Worm (Caenorhabditis elegans) whole organism, L1 larva: ENCODE measurements around the gene fil-2.

Experiments
- C04F5.9 ChIP-seq: sonication (generic microtip); optimal IDR thresholded peaks from 2 replicates; lab custom pipeline; 2016; ENCODE audit warnings: missing genetic modification characterization, missing compliant biosample characterization
- C16A3.4 ChIP-seq: fragments of 150-350 bp; optimal IDR thresholded peaks from 2 replicates; lab custom pipeline; 2014; ENCODE audit warnings: missing biosample characterization, missing genetic modification characterization
- C34B4.2 ChIP-seq: sonication (generic microtip); optimal IDR thresholded peaks from 2 replicates; lab custom pipeline; 2017; ENCODE audit warnings: mild to moderate bottlenecking, missing genetic modification characterization, missing compliant biosample characterization
- F16B12.6 ChIP-seq: fragments of 150-350 bp; optimal IDR thresholded peaks from 2 replicates; lab custom pipeline; 2014; ENCODE audit warnings: missing biosample characterization, missing genetic modification characterization
- Y116A8C.19 ChIP-seq: sonication (generic microtip); optimal IDR thresholded peaks from 2 replicates; lab custom pipeline; 2016; ENCODE audit warnings: missing compliant biosample characterization, missing genetic modification characterization, borderline replicate concordance
- alr-1 ChIP-seq: fragments of 200-800 bp; sonication (Bioruptor generic); optimal IDR thresholded peaks from 2 replicates; lab custom pipeline; 2018; ENCODE audit warnings: borderline replicate concordance, mild to moderate bottlenecking, missing genetic modification characterization, missing compliant biosample characterization
- blmp-1 ChIP-seq: fragments of 150-350 bp; optimal IDR thresholded peaks from 2 replicates; lab custom pipeline; 2014; ENCODE audit warnings: missing biosample characterization, missing genetic modification characterization
- ceh-63 ChIP-seq: fragments of 200-800 bp; sonication (Bioruptor generic); optimal IDR thresholded peaks from 2 replicates; lab custom pipeline; 2018; ENCODE audit warnings: mild to moderate bottlenecking, missing genetic modification characterization, missing compliant biosample characterization
- ceh-8 ChIP-seq: fragments of 200-800 bp; sonication (Bioruptor generic); optimal IDR thresholded peaks from 2 replicates; lab custom pipeline; 2018; ENCODE audit warnings: mild to moderate bottlenecking, missing genetic modification characterization, moderate library complexity, missing compliant biosample characterization
- ceh-82 ChIP-seq, 3 experiments: fragments of 150-350 bp in 1 of 3; sonication (generic microtip) in 2 of 3; optimal IDR thresholded peaks; 2 replicates each; lab custom pipeline; 2014 to 2017; ENCODE audit warnings: missing biosample characterization in 3 of 3, missing genetic modification characterization in 3 of 3
- ceh-88 ChIP-seq: fragments of 200-800 bp; sonication (Bioruptor generic); IDR thresholded peaks from 2 replicates; pipeline ENCODE4 v1.3.6; 2022; ENCODE audit warnings: missing genetic modification characterization, missing compliant biosample characterization
- ceh-90 ChIP-seq: sonication (generic microtip); optimal IDR thresholded peaks from 2 replicates; lab custom pipeline; 2016; ENCODE audit warnings: missing genetic modification characterization, missing compliant biosample characterization
- dsc-1 ChIP-seq: sonication (generic microtip); optimal IDR thresholded peaks from 2 replicates; lab custom pipeline; 2016; ENCODE audit warnings: mild to moderate bottlenecking, missing genetic modification characterization, missing compliant biosample characterization
- efl-1 ChIP-seq, 4 experiments: fragments of 150-350 bp; optimal IDR thresholded peaks in 3 of 4; peaks in 1 of 4; 1 replicate in 1 of 4; 2 replicates in 3 of 4; lab custom pipeline; 2014; ENCODE audit warnings: missing biosample characterization in 2 of 4, missing genetic modification characterization in 2 of 4, missing genetic modification reagents in 2 of 4
- elt-3 ChIP-seq, 6 experiments: fragments of 150-350 bp in 1 of 6; sonication (generic microtip); optimal IDR thresholded peaks; 2 replicates each; lab custom pipeline; 2017 to 2018; ENCODE audit warnings: missing biosample characterization in 6 of 6, missing genetic modification characterization in 6 of 6, inconsistent platforms in 1 of 6
- fkh-4 ChIP-seq: sonication (generic microtip); optimal IDR thresholded peaks from 2 replicates; lab custom pipeline; 2016; ENCODE audit warnings: missing compliant biosample characterization, missing genetic modification characterization, borderline replicate concordance
- hlh-17 ChIP-seq: fragments of 200-800 bp; sonication (Bioruptor generic); optimal IDR thresholded peaks from 2 replicates; lab custom pipeline; 2018; ENCODE audit warnings: missing genetic modification characterization, mild to moderate bottlenecking, missing compliant biosample characterization, moderate library complexity, borderline replicate concordance
- hpl-2 ChIP-seq: fragments of 150-350 bp; optimal IDR thresholded peaks from 2 replicates; lab custom pipeline; 2014; ENCODE audit warnings: missing biosample characterization, missing genetic modification reagents, missing genetic modification characterization
- isw-1 ChIP-seq: fragments of 200-800 bp; sonication (Bioruptor generic); IDR thresholded peaks from 2 replicates; pipeline ENCODE4 v1.3.6; 2022; ENCODE audit warnings: missing genetic modification characterization, missing compliant biosample characterization
- lin-13 ChIP-seq: fragments of 150-350 bp; optimal IDR thresholded peaks from 2 replicates; lab custom pipeline; 2014; ENCODE audit warnings: missing biosample characterization, missing genetic modification reagents, missing genetic modification characterization
- lin-14 ChIP-seq: fragments of 200-800 bp; sonication (Bioruptor generic); optimal IDR thresholded peaks from 2 replicates; lab custom pipeline; 2018; ENCODE audit warnings: mild to moderate bottlenecking, missing genetic modification characterization, moderate library complexity, missing compliant biosample characterization
- lin-15B ChIP-seq: fragments of 150-350 bp; sonication (generic microtip); optimal IDR thresholded peaks from 3 replicates; lab custom pipeline; 2014; ENCODE audit warnings: missing biosample characterization, missing genetic modification characterization
- lin-35 ChIP-seq, 2 experiments: fragments of 150-350 bp; optimal IDR thresholded peaks; 2 replicates each; lab custom pipeline; 2014; ENCODE audit warnings: missing biosample characterization in 2 of 2, missing genetic modification characterization in 2 of 2, missing genetic modification reagents in 2 of 2
- lin-39 ChIP-seq: fragments of 150-350 bp; optimal IDR thresholded peaks from 2 replicates; lab custom pipeline; 2014; ENCODE audit warnings: missing biosample characterization, missing genetic modification reagents, missing genetic modification characterization
- lir-3 ChIP-seq: sonication (generic microtip); optimal IDR thresholded peaks from 2 replicates; lab custom pipeline; 2016; ENCODE audit warnings: mild to moderate bottlenecking, missing genetic modification characterization, moderate library complexity, missing compliant biosample characterization; ENCODE audit not compliant: poor library complexity
- lsy-2 ChIP-seq, 2 experiments: fragments of 150-350 bp; optimal IDR thresholded peaks; 2 replicates each; lab custom pipeline; 2014; ENCODE audit warnings: missing biosample characterization in 2 of 2, missing genetic modification characterization in 2 of 2
- mdl-1 ChIP-seq, 2 experiments: fragments of 150-350 bp; optimal IDR thresholded peaks; 2 replicates each; lab custom pipeline; 2014 to 2017; ENCODE audit warnings: missing biosample characterization in 2 of 2, missing genetic modification characterization in 2 of 2, inconsistent platforms in 1 of 2
- mep-1 ChIP-seq: fragments of 150-350 bp; optimal IDR thresholded peaks from 2 replicates; lab custom pipeline; 2014; ENCODE audit warnings: missing biosample characterization, missing genetic modification characterization
- nhr-11 ChIP-seq: fragments of 150-350 bp; optimal IDR thresholded peaks from 2 replicates; lab custom pipeline; 2014; ENCODE audit warnings: missing biosample characterization, missing genetic modification characterization
- nhr-19 ChIP-seq: fragments of 200-800 bp; sonication (Bioruptor generic); conservative IDR thresholded peaks from 2 replicates; pipeline ENCODE4 v1.3.6; 2022; ENCODE audit warnings: missing genetic modification characterization, missing compliant biosample characterization
- nhr-20 ChIP-seq: sonication (generic microtip); optimal IDR thresholded peaks from 2 replicates; lab custom pipeline; 2016; ENCODE audit warnings: mild to moderate bottlenecking, missing genetic modification characterization, missing compliant biosample characterization
- nhr-28 ChIP-seq: fragments of 150-350 bp; optimal IDR thresholded peaks from 2 replicates; lab custom pipeline; 2014; ENCODE audit warnings: missing biosample characterization, missing genetic modification characterization
- nhr-47 ChIP-seq: sonication (generic microtip); optimal IDR thresholded peaks from 2 replicates; lab custom pipeline; 2016; ENCODE audit warnings: mild to moderate bottlenecking, missing genetic modification characterization, moderate library complexity, missing compliant biosample characterization
- nhr-71 ChIP-seq: sonication (generic microtip); optimal IDR thresholded peaks from 2 replicates; lab custom pipeline; 2016; ENCODE audit warnings: mild to moderate bottlenecking, missing genetic modification characterization, moderate library complexity, missing compliant biosample characterization
- nhr-77 ChIP-seq: fragments of 150-350 bp; optimal IDR thresholded peaks from 2 replicates; lab custom pipeline; 2014; ENCODE audit warnings: missing biosample characterization, missing genetic modification characterization
- nhr-85 ChIP-seq: sonication (generic microtip); peaks from one replicate; lab custom pipeline; 2016; ENCODE audit warnings: missing genetic modification characterization, inconsistent platforms, missing compliant biosample characterization
- nhr-90 ChIP-seq: sonication (generic microtip); optimal IDR thresholded peaks from 2 replicates; lab custom pipeline; 2016; ENCODE audit warnings: mild to moderate bottlenecking, missing genetic modification characterization, missing compliant biosample characterization; ENCODE audit not compliant: poor library complexity
- rnt-1 ChIP-seq: sonication (generic microtip); optimal IDR thresholded peaks from 2 replicates; lab custom pipeline; 2016; ENCODE audit warnings: mild to moderate bottlenecking, missing genetic modification characterization, moderate library complexity, missing compliant biosample characterization
- skn-1 ChIP-seq: fragments of 150-350 bp; optimal IDR thresholded peaks from 2 replicates; lab custom pipeline; 2014; ENCODE audit warnings: missing biosample characterization, missing genetic modification characterization
- snu-23 ChIP-seq: sonication (generic microtip); optimal IDR thresholded peaks from 2 replicates; lab custom pipeline; 2016; ENCODE audit warnings: missing genetic modification characterization, missing compliant biosample characterization
- sup-37 ChIP-seq: fragments of 200-800 bp; sonication (Bioruptor generic); optimal IDR thresholded peaks from 2 replicates; lab custom pipeline; 2018; ENCODE audit warnings: mild to moderate bottlenecking, missing genetic modification characterization, missing compliant biosample characterization
- tbx-2 ChIP-seq: sonication (generic microtip); optimal IDR thresholded peaks from 2 replicates; lab custom pipeline; 2016; ENCODE audit warnings: missing genetic modification characterization, missing compliant biosample characterization
- unc-130 ChIP-seq: fragments of 150-350 bp; optimal IDR thresholded peaks from 2 replicates; lab custom pipeline; 2017; ENCODE audit warnings: missing biosample characterization, missing genetic modification characterization, inconsistent platforms
- unc-62 ChIP-seq: fragments of 150-350 bp; optimal IDR thresholded peaks from 2 replicates; lab custom pipeline; 2014; ENCODE audit warnings: missing biosample characterization, missing genetic modification reagents, missing genetic modification characterization
- unc-86 ChIP-seq: sonication (generic microtip); optimal IDR thresholded peaks from 2 replicates; lab custom pipeline; 2016; ENCODE audit warnings: missing genetic modification characterization, missing compliant biosample characterization
- unc-98 ChIP-seq: fragments of 200-800 bp; sonication (Bioruptor generic); IDR thresholded peaks from 2 replicates; pipeline ENCODE4 v1.3.6; 2022; ENCODE audit warnings: missing genetic modification characterization, missing compliant biosample characterization
- vab-15 ChIP-seq: sonication (generic microtip); optimal IDR thresholded peaks from 2 replicates; lab custom pipeline; 2017; ENCODE audit warnings: missing genotype, mild to moderate bottlenecking, missing genetic modification characterization, missing compliant biosample characterization
- xbp-1 ChIP-seq: sonication (generic microtip); optimal IDR thresholded peaks from 2 replicates; lab custom pipeline; 2016; ENCODE audit warnings: missing genetic modification characterization, missing compliant biosample characterization
- zag-1 ChIP-seq: fragments of 150-350 bp; optimal IDR thresholded peaks from 2 replicates; lab custom pipeline; 2014; ENCODE audit warnings: missing biosample characterization, missing genetic modification characterization
- ztf-11 ChIP-seq, 2 experiments: sonication (generic microtip); optimal IDR thresholded peaks; 2 replicates each; lab custom pipeline; 2016 to 2017; ENCODE audit warnings: missing genetic modification characterization in 2 of 2, missing biosample characterization in 1 of 2, missing compliant biosample characterization in 1 of 2

fil-2 gene

ce11 chrV:6231902-6232340 is 46.9 kb upstream of the fil-2 start:
- TF ChIP-seq elt-3 (tag; optimal IDR thresholded peaks at IDR 0.05; lab: Kevin White, UChicago) = peak in 2 of 6 experiments; percentile 21 to 31
- TF ChIP-seq vab-15 (tag; lab: Kevin White, UChicago) = peak; percentile 39
- TF ChIP-seq zag-1 = no peak
- peak; percentile 36 for TF ChIP-seq snu-23 (GFP tag; lab: Kevin White, UChicago)
- TF ChIP-seq blmp-1 (tag; lab: Kevin White, UChicago) = peak; percentile 25
- peak; percentile 58 for TF ChIP-seq nhr-20
- TF ChIP-seq skn-1 (tag; lab: Kevin White, UChicago) = peak; percentile 34
- peak; percentile 34 for TF ChIP-seq nhr-90 (tag; lab: Kevin White, UChicago)
- peak; percentile 6 for TF ChIP-seq nhr-47
- peak in 1 of 2 experiments; percentile 6 for TF ChIP-seq mdl-1 (tag; optimal IDR thresholded peaks at IDR 0.05; lab: Kevin White, UChicago)
- peak; percentile 52 for TF ChIP-seq lin-14 (GFP tag; lab: Kevin White, UChicago)
- no peak for TF ChIP-seq lin-15B (tag; lab: Kevin White, UChicago)
- no peak for TF ChIP-seq C16A3.4 (tag; lab: Kevin White, UChicago)
- TF ChIP-seq dsc-1 (tag; lab: Kevin White, UChicago) = no peak
- peak; percentile 19 for TF ChIP-seq nhr-77
- TF ChIP-seq unc-62 (GFP tag; lab: Kevin White, UChicago) = no peak
- TF ChIP-seq ceh-8 (GFP tag; lab: Kevin White, UChicago) = peak; percentile 76
- no peak for TF ChIP-seq lin-39 (tag; lab: Kevin White, UChicago)
- TF ChIP-seq lin-35 (GFP tag; optimal IDR thresholded peaks at IDR 0.05; lab: Kevin White, UChicago) = peak in 1 of 2 experiments; percentile 65
- TF ChIP-seq C34B4.2 (tag; lab: Kevin White, UChicago) = no peak
- TF ChIP-seq lsy-2 (tag; optimal IDR thresholded peaks at IDR 0.05; lab: Kevin White, UChicago) = peak in 1 of 2 experiments; percentile 75
- peak; percentile 39 for TF ChIP-seq mep-1 (tag; lab: Kevin White, UChicago)
- no peak for TF ChIP-seq tbx-2
- no peak for TF ChIP-seq ztf-11 (tag; optimal IDR thresholded peaks at IDR 0.05; lab: Kevin White, UChicago)
- peak; percentile 11 for TF ChIP-seq lir-3
- no peak for TF ChIP-seq efl-1 (optimal IDR thresholded peaks at IDR 0.05; lab: Kevin White, UChicago)
- no peak for TF ChIP-seq efl-1 (GFP tag; optimal IDR thresholded peaks at IDR 0.05 in 1 of 2; lab: Kevin White, UChicago)
- TF ChIP-seq hpl-2 (GFP tag; lab: Kevin White, UChicago) = no peak
- no peak for TF ChIP-seq ceh-63
- peak; percentile 86 for TF ChIP-seq nhr-85 (tag; lab: Kevin White, UChicago)
- TF ChIP-seq nhr-71 (tag; lab: Kevin White, UChicago) = peak; percentile 73
- no peak for TF ChIP-seq rnt-1 (tag; lab: Kevin White, UChicago)
- peak; percentile 23; the same call in 1 of the 2 replicates for TF ChIP-seq nhr-19 (GFP tag; lab: Robert Waterston, UW)
- TF ChIP-seq unc-86 (tag; lab: Kevin White, UChicago) = no peak
- no peak for TF ChIP-seq sup-37

ce11 chrV:6232886-6233285 is 45.9 kb upstream of the fil-2 start:
- TF ChIP-seq alr-1 (tag; lab: Kevin White, UChicago) = no peak
- TF ChIP-seq ceh-90 (tag; lab: Kevin White, UChicago) = no peak
- TF ChIP-seq Y116A8C.19 (tag; lab: Kevin White, UChicago) = no peak
- no peak for TF ChIP-seq nhr-11 (tag; lab: Kevin White, UChicago)
- no peak for TF ChIP-seq unc-98
- TF ChIP-seq zag-1 = no peak
- TF ChIP-seq dsc-1 (tag; lab: Kevin White, UChicago) = no peak
- no peak for TF ChIP-seq xbp-1 (tag; lab: Kevin White, UChicago)
- peak; percentile 2 to 5 for TF ChIP-seq lsy-2 (tag; optimal IDR thresholded peaks at IDR 0.05; lab: Kevin White, UChicago)
- 0 out of 2 replicates have a peak, but pooled peaks have one; percentile 5 for TF ChIP-seq isw-1 (GFP tag; lab: Robert Waterston, UW)
- no peak for TF ChIP-seq ceh-88 (GFP tag; lab: Robert Waterston, UW)
- TF ChIP-seq ceh-82 (tag; optimal IDR thresholded peaks at IDR 0.05; lab: Kevin White, UChicago) = no peak
- TF ChIP-seq unc-130 (tag; lab: Kevin White, UChicago) = no peak
- no peak for TF ChIP-seq skn-1 (tag; lab: Kevin White, UChicago)
- no peak for TF ChIP-seq hlh-17 (GFP tag; lab: Kevin White, UChicago)
- TF ChIP-seq ztf-11 (tag; optimal IDR thresholded peaks at IDR 0.05; lab: Kevin White, UChicago) = no peak
- TF ChIP-seq nhr-28 (tag; lab: Kevin White, UChicago) = no peak
- TF ChIP-seq F16B12.6 (tag; lab: Kevin White, UChicago) = no peak
- no peak for TF ChIP-seq mdl-1 (tag; optimal IDR thresholded peaks at IDR 0.05; lab: Kevin White, UChicago)
- TF ChIP-seq nhr-77 = no peak
- TF ChIP-seq hpl-2 (GFP tag; lab: Kevin White, UChicago) = no peak
- TF ChIP-seq fkh-4 (tag; lab: Kevin White, UChicago) = no peak
- no peak for TF ChIP-seq vab-15 (tag; lab: Kevin White, UChicago)
- TF ChIP-seq lin-13 (GFP tag; lab: Kevin White, UChicago) = no peak
- peak; percentile 63 for TF ChIP-seq lin-14 (GFP tag; lab: Kevin White, UChicago)
- no peak for TF ChIP-seq C04F5.9 (tag; lab: Kevin White, UChicago)
